Fruit fly (Drosophila melanogaster) whole organism, embryonic: ENCODE measurements around the gene abs.

Source experiments
- Atf3 ChIP-seq: fragments of 200-800 bp; sonication (Bioruptor generic); optimal IDR thresholded peaks from 3 replicates; lab custom pipeline; 2016; ENCODE audit warnings: missing biosample characterization, missing genetic modification characterization
- CG10431 ChIP-seq: fragments of 200-800 bp; sonication (Bioruptor generic); optimal IDR thresholded peaks from 3 replicates; lab custom pipeline; 2018; ENCODE audit warnings: missing biosample characterization, mild to moderate bottlenecking, missing genetic modification characterization
- CG10654 ChIP-seq: fragments of 200-800 bp; sonication (Bioruptor generic); optimal IDR thresholded peaks from 2 replicates; lab custom pipeline; 2016; ENCODE audit warnings: missing biosample characterization, missing genetic modification characterization
- CG11398 ChIP-seq: fragments of 200-800 bp; sonication (Bioruptor generic); optimal IDR thresholded peaks from 2 replicates; lab custom pipeline; 2016; ENCODE audit warnings: missing biosample characterization, missing genetic modification characterization
- CG11696 ChIP-seq: fragments of 200-800 bp; sonication (Bioruptor generic); IDR thresholded peaks from 2 replicates; pipeline ENCODE4 v1.3.6; 2022; ENCODE audit warnings: missing biosample characterization, missing genetic modification characterization
- CG12299 ChIP-seq: fragments of 200-800 bp; sonication (Bioruptor generic); optimal IDR thresholded peaks from 2 replicates; lab custom pipeline; 2018; ENCODE audit warnings: missing biosample characterization, mild to moderate bottlenecking, missing genetic modification characterization
- CG1233 ChIP-seq: fragments of 200-800 bp; sonication (Bioruptor generic); optimal IDR thresholded peaks from 4 replicates; lab custom pipeline; 2018; ENCODE audit warnings: missing biosample characterization, mild to moderate bottlenecking, missing genetic modification characterization
- CG12769 ChIP-seq: fragments of 200-800 bp; sonication (Bioruptor generic); optimal IDR thresholded peaks from 2 replicates; lab custom pipeline; 2019; ENCODE audit warnings: missing biosample characterization, mild to moderate bottlenecking, missing genetic modification characterization, moderate library complexity
- CG13624 ChIP-seq: fragments of 200-800 bp; sonication (Bioruptor generic); optimal IDR thresholded peaks from 2 replicates; lab custom pipeline; 2016; ENCODE audit warnings: missing biosample characterization, missing genetic modification characterization
- CG17328 ChIP-seq: fragments of 200-800 bp; sonication (Bioruptor generic); IDR thresholded peaks from 2 replicates; pipeline ENCODE4 v1.3.6; 2022; ENCODE audit warnings: missing biosample characterization, missing genetic modification characterization
- CG17829 ChIP-seq: fragments of 200-800 bp; optimal IDR thresholded peaks from 2 replicates; lab custom pipeline; 2019; ENCODE audit warnings: missing biosample characterization, mild to moderate bottlenecking, missing genetic modification characterization, moderate library complexity
- CG17912 ChIP-seq: fragments of 200-800 bp; sonication (Bioruptor generic); optimal IDR thresholded peaks from 2 replicates; lab custom pipeline; 2018; ENCODE audit warnings: missing biosample characterization, mild to moderate bottlenecking, missing genetic modification characterization
- CG18011 ChIP-seq: fragments of 200-800 bp; sonication (Bioruptor generic); optimal IDR thresholded peaks from 2 replicates; lab custom pipeline; 2017; ENCODE audit warnings: missing biosample characterization, missing genetic modification characterization, mild to moderate bottlenecking, moderate library complexity, missing genotype
- CG2120 ChIP-seq: fragments of 200-800 bp; sonication (Bioruptor generic); optimal IDR thresholded peaks from 3 replicates; lab custom pipeline; 2016; ENCODE audit warnings: missing biosample characterization, missing genetic modification characterization
- CG2202 ChIP-seq: fragments of 200-800 bp; sonication (Bioruptor generic); optimal IDR thresholded peaks from 2 replicates; lab custom pipeline; 2018; ENCODE audit warnings: missing biosample characterization, mild to moderate bottlenecking, missing genetic modification characterization
- CG2889 ChIP-seq: fragments of 200-800 bp; sonication (Bioruptor generic); IDR thresholded peaks from 3 replicates; pipeline ENCODE4 v1.3.6; 2022; ENCODE audit warnings: missing biosample characterization, missing genetic modification characterization
- CG31365 ChIP-seq: fragments of 200-800 bp; sonication (Bioruptor generic); optimal IDR thresholded peaks from 2 replicates; lab custom pipeline; 2018; ENCODE audit warnings: missing biosample characterization, mild to moderate bottlenecking, missing genetic modification characterization
- CG32532 ChIP-seq: fragments of 200-800 bp; sonication (Bioruptor generic); IDR thresholded peaks from 2 replicates; pipeline ENCODE4 v1.3.6; 2022; ENCODE audit warnings: missing biosample characterization, missing genetic modification characterization
- CG3847 ChIP-seq: fragments of 200-800 bp; sonication (Bioruptor generic); IDR thresholded peaks from 2 replicates; pipeline ENCODE4 v1.3.6; 2022; ENCODE audit warnings: missing biosample characterization, missing genetic modification characterization
- CG5245 ChIP-seq: fragments of 200-800 bp; sonication (Bioruptor generic); optimal IDR thresholded peaks from 3 replicates; lab custom pipeline; 2016; ENCODE audit warnings: missing biosample characterization, missing genetic modification characterization
- CG6272 ChIP-seq: fragments of 200-800 bp; sonication (Bioruptor generic); IDR thresholded peaks from 2 replicates; pipeline ENCODE4 v1.3.6; 2022; ENCODE audit warnings: missing biosample characterization, missing genetic modification characterization
- CG6854 ChIP-seq: fragments of 200-800 bp; sonication (Bioruptor generic); optimal IDR thresholded peaks from 3 replicates; lab custom pipeline; 2017; ENCODE audit warnings: missing biosample characterization, mild to moderate bottlenecking, missing genetic modification characterization
- CG7928 ChIP-seq: fragments of 200-800 bp; sonication (Bioruptor generic); optimal IDR thresholded peaks from 2 replicates; lab custom pipeline; 2017; ENCODE audit warnings: missing biosample characterization, mild to moderate bottlenecking, missing genetic modification characterization
- CG8089 ChIP-seq: fragments of 200-800 bp; sonication (Bioruptor generic); optimal IDR thresholded peaks from 3 replicates; lab custom pipeline; 2016; ENCODE audit warnings: missing biosample characterization, missing genetic modification characterization
- Drgx ChIP-seq: fragments of 200-800 bp; sonication (Bioruptor generic); IDR thresholded peaks from 2 replicates; pipeline ENCODE4 v1.3.6; 2022; ENCODE audit warnings: missing biosample characterization, missing genetic modification characterization
- Eip74EF ChIP-seq, 2 experiments: fragments of 200-800 bp in 1 of 2; fragments of >200 bp in 1 of 2; sonication (Bioruptor generic) in 1 of 2; optimal IDR thresholded peaks; 2 replicates each; lab custom pipeline; 2017 to 2019; ENCODE audit warnings: missing biosample characterization in 2 of 2, missing genetic modification characterization in 2 of 2, mild to moderate bottlenecking in 1 of 2, moderate library complexity in 1 of 2
- Ets65A ChIP-seq: fragments of 200-800 bp; sonication (Bioruptor generic); peaks from one replicate; lab custom pipeline; 2016; ENCODE audit warnings: missing biosample characterization, missing genetic modification characterization
- Mes4 ChIP-seq: fragments of 200-800 bp; sonication (Bioruptor generic); optimal IDR thresholded peaks from 2 replicates; lab custom pipeline; 2016; ENCODE audit warnings: missing biosample characterization, missing genetic modification characterization
- PHDP ChIP-seq: fragments of 200-800 bp; sonication (Bioruptor generic); optimal IDR thresholded peaks from 3 replicates; lab custom pipeline; 2018; ENCODE audit warnings: missing biosample characterization, mild to moderate bottlenecking, missing genetic modification characterization, moderate library complexity
- Sox100B ChIP-seq: fragments of 200-800 bp; sonication (Bioruptor generic); optimal IDR thresholded peaks from 3 replicates; lab custom pipeline; 2018; ENCODE audit warnings: missing biosample characterization, mild to moderate bottlenecking, missing genetic modification characterization
- Stat92E ChIP-seq, 3 experiments: fragments of >200 bp in 2 of 3; fragments of 200-800 bp in 1 of 3; sonication (Bioruptor generic) in 1 of 3; optimal IDR thresholded peaks; 2 replicates each; lab custom pipeline; 2017 to 2019; ENCODE audit warnings: missing biosample characterization in 3 of 3, missing genetic modification characterization in 3 of 3, mild to moderate bottlenecking in 1 of 3, moderate library complexity in 1 of 3
- amos ChIP-seq: fragments of 200-800 bp; sonication (Bioruptor generic); IDR thresholded peaks from 2 replicates; pipeline ENCODE4 v1.3.6; 2022; ENCODE audit warnings: missing biosample characterization, missing genetic modification characterization; ENCODE audit not compliant: partially characterized antibody
- az2 ChIP-seq: fragments of 200-800 bp; sonication (Bioruptor generic); optimal IDR thresholded peaks from 3 replicates; lab custom pipeline; 2016; ENCODE audit warnings: missing biosample characterization, missing genetic modification characterization
- bbx ChIP-seq: fragments of 200-800 bp; sonication (Bioruptor generic); IDR thresholded peaks from 2 replicates; pipeline ENCODE4 v1.3.6; 2022; ENCODE audit warnings: missing biosample characterization, missing genetic modification characterization; ENCODE audit not compliant: partially characterized antibody
- cas ChIP-seq: fragments of 200-800 bp; sonication (Bioruptor generic); IDR thresholded peaks from 2 replicates; pipeline ENCODE4 v1.3.6; 2022; ENCODE audit warnings: missing biosample characterization, missing genetic modification characterization
- cato ChIP-seq: fragments of 200-800 bp; sonication (Bioruptor generic); optimal IDR thresholded peaks from 2 replicates; lab custom pipeline; 2016; ENCODE audit warnings: missing biosample characterization, missing genetic modification characterization, borderline replicate concordance
- caup ChIP-seq: fragments of 200-800 bp; sonication (Bioruptor generic); optimal IDR thresholded peaks from 3 replicates; lab custom pipeline; 2017; ENCODE audit warnings: missing biosample characterization, mild to moderate bottlenecking, missing genetic modification characterization, moderate library complexity; ENCODE audit not compliant: severe bottlenecking
- gem ChIP-seq: fragments of 200-800 bp; sonication (Bioruptor generic); optimal IDR thresholded peaks from 2 replicates; lab custom pipeline; 2019; ENCODE audit warnings: missing biosample characterization, mild to moderate bottlenecking, missing genetic modification characterization, moderate library complexity
- maf-S ChIP-seq: fragments of 200-800 bp; sonication (Bioruptor generic); optimal IDR thresholded peaks from 2 replicates; lab custom pipeline; 2016; ENCODE audit warnings: missing biosample characterization, missing genetic modification characterization
- mld ChIP-seq: fragments of 200-800 bp; sonication (Bioruptor generic); IDR thresholded peaks from 3 replicates; pipeline ENCODE4 v1.3.6; 2022; ENCODE audit warnings: missing biosample characterization, missing genetic modification characterization; ENCODE audit not compliant: partially characterized antibody
- nerfin-2 ChIP-seq: fragments of 200-800 bp; sonication (Bioruptor generic); IDR thresholded peaks from 2 replicates; pipeline ENCODE4 v1.3.6; 2022; ENCODE audit warnings: missing biosample characterization, missing genetic modification characterization; ENCODE audit not compliant: partially characterized antibody
- odd ChIP-seq: fragments of 200-800 bp; sonication (Bioruptor generic); optimal IDR thresholded peaks from 2 replicates; lab custom pipeline; 2017; ENCODE audit warnings: missing biosample characterization, mild to moderate bottlenecking, missing genetic modification characterization
- otp ChIP-seq: fragments of 200-800 bp; sonication (Bioruptor generic); IDR thresholded peaks from 3 replicates; pipeline ENCODE4, ENCODE4 v1.3.6; 2022; ENCODE audit warnings: missing biosample characterization, missing genetic modification characterization
- p53 ChIP-seq: fragments of 200-800 bp; sonication (Bioruptor generic); optimal IDR thresholded peaks from 2 replicates; lab custom pipeline; 2016; ENCODE audit warnings: missing biosample characterization, missing genetic modification characterization
- peb ChIP-seq: fragments of 200-800 bp; sonication (Bioruptor generic); IDR thresholded peaks from 2 replicates; pipeline ENCODE4 v1.3.6; 2022; ENCODE audit warnings: missing biosample characterization, missing genetic modification characterization
- psq ChIP-seq: fragments of 200-800 bp; sonication (Bioruptor generic); optimal IDR thresholded peaks from 2 replicates; lab custom pipeline; 2017; ENCODE audit warnings: missing biosample characterization, missing genetic modification characterization
- sens ChIP-seq: fragments of 200-800 bp; sonication (Bioruptor generic); peaks from one replicate; lab custom pipeline; 2016; ENCODE audit warnings: missing biosample characterization, missing genetic modification characterization
- sima ChIP-seq: fragments of 200-800 bp; sonication (Bioruptor generic); optimal IDR thresholded peaks from 2 replicates; lab custom pipeline; 2016; ENCODE audit warnings: missing biosample characterization, missing genetic modification characterization
- sr ChIP-seq: fragments of 200-800 bp; sonication (Bioruptor generic); IDR thresholded peaks from 3 replicates; pipeline ENCODE4 v1.3.6; 2022; ENCODE audit warnings: missing biosample characterization, missing genetic modification characterization
- tx ChIP-seq: fragments of 200-800 bp; sonication (Bioruptor generic); optimal IDR thresholded peaks from 2 replicates; lab custom pipeline; 2016; ENCODE audit warnings: missing biosample characterization, missing genetic modification characterization
- unc-4 ChIP-seq: fragments of 200-800 bp; sonication (Bioruptor generic); IDR thresholded peaks from 2 replicates; pipeline ENCODE4 v1.3.6; 2022; ENCODE audit warnings: missing biosample characterization, missing genetic modification characterization; ENCODE audit not compliant: partially characterized antibody

The abs gene

dm6 chr3R:4214038-4214437 lies 18.8 kb upstream of the abs start (continued):
- peak; percentile 47 for TF ChIP-seq cato (GFP tag; lab: Kevin White, UChicago)
- peak; percentile 74 for TF ChIP-seq CG10654 (GFP tag; lab: Kevin White, UChicago)
- peak; percentile 73 for TF ChIP-seq CG17829 (tag; lab: Kevin White, UChicago)
- no peak for TF ChIP-seq cas
- peak; percentile 34 for TF ChIP-seq p53 (GFP tag; lab: Kevin White, UChicago)
- TF ChIP-seq CG2889 (GFP tag; lab: Robert Waterston, UW) = peak; percentile 63; the same call in 1 of the 3 replicates
- TF ChIP-seq CG11696 (GFP tag; lab: Robert Waterston, UW) = peak; percentile 61
- peak; percentile 95 for TF ChIP-seq sens (GFP tag; lab: Kevin White, UChicago)
- peak; percentile 79 for TF ChIP-seq CG32532 (GFP tag; lab: Robert Waterston, UW)
- peak; percentile 18 for TF ChIP-seq CG18011 (GFP tag; lab: Kevin White, UChicago)
- peak; percentile 83 for TF ChIP-seq otp (GFP tag; lab: Robert Waterston, UW)
- TF ChIP-seq nerfin-2 (GFP tag; lab: Robert Waterston, UW) = no peak
- TF ChIP-seq Drgx (GFP tag; lab: Robert Waterston, UW) = peak; percentile 94
- peak; percentile 69 for TF ChIP-seq CG13624 (GFP tag; lab: Kevin White, UChicago)
- peak; percentile 78 for TF ChIP-seq gem
- TF ChIP-seq CG1233 (GFP tag; lab: Kevin White, UChicago) = peak; percentile 56
- TF ChIP-seq CG2120 = peak; percentile 60
- peak; percentile 68 for TF ChIP-seq CG11398
- TF ChIP-seq mld (GFP tag; lab: Robert Waterston, UW) = no peak
- peak; percentile 63 for TF ChIP-seq Atf3 (GFP tag; lab: Kevin White, UChicago)
- peak; percentile 15 for TF ChIP-seq CG7928 (GFP tag; lab: Kevin White, UChicago)
- TF ChIP-seq CG6272 (GFP tag; lab: Robert Waterston, UW) = peak; percentile 83
- no peak for TF ChIP-seq psq (GFP tag; lab: Kevin White, UChicago)
- TF ChIP-seq peb (GFP tag; lab: Robert Waterston, UW) = peak; percentile 69; the same call in 1 of the 2 replicates
- peak; percentile 86 for TF ChIP-seq CG12769
- TF ChIP-seq sima (GFP tag; lab: Kevin White, UChicago) = no peak
- TF ChIP-seq bbx = no peak
- TF ChIP-seq tx = peak; percentile 57
- TF ChIP-seq CG31365 (tag; lab: Kevin White, UChicago) = peak; percentile 31
- peak; percentile 98 for TF ChIP-seq Ets65A
- peak; percentile 68 for TF ChIP-seq Sox100B (GFP tag; lab: Kevin White, UChicago)
- TF ChIP-seq CG2202 = no peak
- peak; percentile 82 for TF ChIP-seq CG5245 (GFP tag; lab: Kevin White, UChicago)
- TF ChIP-seq Mes4 (GFP tag; lab: Kevin White, UChicago) = peak; percentile 56
- peak; percentile 60 for TF ChIP-seq caup (GFP tag; lab: Kevin White, UChicago)
- TF ChIP-seq CG8089 (GFP tag; lab: Kevin White, UChicago) = peak; percentile 77
- TF ChIP-seq CG3847 (GFP tag; lab: Robert Waterston, UW) = peak; percentile 80
- no peak for TF ChIP-seq unc-4
- TF ChIP-seq sr (GFP tag; lab: Robert Waterston, UW) = peak; percentile 89; the same call in 2 of the 3 replicates
- TF ChIP-seq PHDP (tag; lab: Kevin White, UChicago) = peak; percentile 61
- no peak for TF ChIP-seq CG17912 (GFP tag; lab: Kevin White, UChicago)
- peak; percentile 46 for TF ChIP-seq maf-S (GFP tag; lab: Kevin White, UChicago)
- no peak for TF ChIP-seq CG6854 (GFP tag; lab: Kevin White, UChicago)
- TF ChIP-seq Eip74EF (GFP tag; optimal IDR thresholded peaks at IDR 0.05; lab: Kevin White, UChicago) = peak in 1 of 2 experiments; percentile 53
- no peak for TF ChIP-seq CG12299
- no peak for TF ChIP-seq Stat92E (GFP tag; optimal IDR thresholded peaks at IDR 0.05; lab: Kevin White, UChicago)
- peak; percentile 86 for TF ChIP-seq CG17328 (GFP tag; lab: Robert Waterston, UW)
- peak; percentile 51 for TF ChIP-seq odd (GFP tag; lab: Kevin White, UChicago)
- no peak for TF ChIP-seq amos (GFP tag; lab: Robert Waterston, UW)
- peak; percentile 71 for TF ChIP-seq az2
- no peak for TF ChIP-seq CG10431 (GFP tag; lab: Kevin White, UChicago)
